Fruit fly (Drosophila melanogaster) whole organism, wandering third instar larva: ENCODE results near the gene rdgB.

Experiments
- Abd-B ChIP-seq: fragments of >200 bp; optimal IDR thresholded peaks from 2 replicates; lab custom pipeline; 2017; ENCODE audit warnings: missing biosample characterization, missing genetic modification characterization
- CG32264 ChIP-seq: fragments of 200-800 bp; sonication (Bioruptor generic); optimal IDR thresholded peaks from 2 replicates; lab custom pipeline; 2016; ENCODE audit warnings: missing biosample characterization, missing genetic modification characterization
- CG9705 ChIP-seq: fragments of 200-800 bp; sonication (Bioruptor generic); optimal IDR thresholded peaks from 2 replicates; lab custom pipeline; 2018; ENCODE audit warnings: missing biosample characterization, mild to moderate bottlenecking, missing genetic modification characterization
- CrebA ChIP-seq: fragments of 200-800 bp; sonication (Bioruptor generic); optimal IDR thresholded peaks from 2 replicates; lab custom pipeline; 2016; ENCODE audit warnings: missing biosample characterization, mild to moderate bottlenecking, missing genetic modification characterization, borderline replicate concordance
- Dfd ChIP-seq: fragments of >200 bp; optimal IDR thresholded peaks from 2 replicates; lab custom pipeline; 2017; ENCODE audit warnings: missing biosample characterization, missing genetic modification characterization
- Dif ChIP-seq: fragments of 200-275, 200-300 bp; sonication (Bioruptor generic); optimal IDR thresholded peaks from 2 replicates; lab custom pipeline; 2018; ENCODE audit warnings: missing biosample characterization, missing genetic modification characterization; ENCODE audit not compliant: partially characterized antibody
- GATAd ChIP-seq: sonication (Bioruptor generic); optimal IDR thresholded peaks from 2 replicates; lab custom pipeline; 2016; ENCODE audit warnings: missing biosample characterization, missing genetic modification characterization
- HLH106 ChIP-seq: fragments of 200-800 bp; optimal IDR thresholded peaks from 3 replicates; lab custom pipeline; 2019; ENCODE audit warnings: missing biosample characterization, mild to moderate bottlenecking, missing genetic modification characterization, moderate library complexity
- Hnf4 ChIP-seq: fragments of 200-800 bp; sonication (Bioruptor generic); optimal IDR thresholded peaks from 2 replicates; lab custom pipeline; 2016; ENCODE audit warnings: missing biosample characterization, mild to moderate bottlenecking, missing genetic modification characterization
- Hr78 ChIP-seq: fragments of >200 bp; optimal IDR thresholded peaks from 2 replicates; lab custom pipeline; 2017; ENCODE audit warnings: missing biosample characterization, missing genetic modification characterization
- Hr83 ChIP-seq: fragments of 200-300 bp; sonication (Bioruptor generic); optimal IDR thresholded peaks from 2 replicates; lab custom pipeline; 2016; ENCODE audit warnings: missing biosample characterization, mild to moderate bottlenecking, missing genetic modification characterization, moderate library complexity; ENCODE audit not compliant: poor library complexity, severe bottlenecking
- Jra ChIP-seq: sonication (Bioruptor generic); optimal IDR thresholded peaks from 2 replicates; lab custom pipeline; 2016; ENCODE audit warnings: missing biosample characterization, missing genetic modification characterization
- Mio ChIP-seq: sonication (Bioruptor generic); optimal IDR thresholded peaks from 2 replicates; lab custom pipeline; 2016; ENCODE audit warnings: missing biosample characterization, missing genetic modification characterization
- Myc ChIP-seq: fragments of >200 bp; optimal IDR thresholded peaks from 2 replicates; lab custom pipeline; 2017
- N ChIP-seq: fragments of >200 bp; optimal IDR thresholded peaks from 2 replicates; lab custom pipeline; 2018; ENCODE audit warnings: missing biosample characterization, missing external identifiers, missing genetic modification characterization
- OdsH ChIP-seq: fragments of 200-800 bp; sonication (Bioruptor generic); optimal IDR thresholded peaks from 2 replicates; lab custom pipeline; 2016; ENCODE audit warnings: missing biosample characterization, mild to moderate bottlenecking, missing genetic modification characterization
- Rel ChIP-seq, 2 experiments: fragments of 200-800 bp; sonication (Bioruptor generic) in 1 of 2; optimal IDR thresholded peaks; 2 replicates in 1 of 2; 3 replicates in 1 of 2; lab custom pipeline; 2016 to 2019; ENCODE audit warnings: mild to moderate bottlenecking in 2 of 2, missing biosample characterization in 2 of 2, missing genetic modification characterization in 2 of 2, moderate library complexity in 1 of 2
- Sp1 ChIP-seq: fragments of 200-800 bp; sonication (Bioruptor generic); optimal IDR thresholded peaks from 3 replicates; lab custom pipeline; 2019; ENCODE audit warnings: missing biosample characterization, mild to moderate bottlenecking, missing genetic modification characterization, moderate library complexity
- Vsx2 ChIP-seq: fragments of 200-300, 225-300 bp; sonication (Bioruptor generic); optimal IDR thresholded peaks from 2 replicates; lab custom pipeline; 2018; ENCODE audit warnings: missing biosample characterization, missing genetic modification characterization; ENCODE audit not compliant: partially characterized antibody
- br ChIP-seq: fragments of 200-800 bp; sonication (Bioruptor generic); optimal IDR thresholded peaks from 2 replicates; lab custom pipeline; 2016; ENCODE audit warnings: missing biosample characterization, missing genetic modification characterization
- brk ChIP-seq: fragments of 200-800 bp; sonication (Bioruptor generic); optimal IDR thresholded peaks from 2 replicates; lab custom pipeline; 2016; ENCODE audit warnings: missing biosample characterization, mild to moderate bottlenecking, missing genetic modification characterization
- dl ChIP-seq, 2 experiments: fragments of 175-275, 200-275 bp in 1 of 2; fragments of 200-275 bp in 1 of 2; sonication (Bioruptor generic); optimal IDR thresholded peaks; lab custom pipeline; 2018; ENCODE audit warnings: mild to moderate bottlenecking in 2 of 2, missing biosample characterization in 2 of 2, missing genetic modification characterization in 2 of 2, moderate library complexity in 2 of 2; ENCODE audit not compliant: partially characterized antibody in 2 of 2, insufficient read depth in 1 of 2
- dmrt93B ChIP-seq: fragments of 200-800 bp; sonication (Bioruptor generic); optimal IDR thresholded peaks from 2 replicates; lab custom pipeline; 2018; ENCODE audit warnings: missing biosample characterization, mild to moderate bottlenecking, missing genetic modification characterization
- dsf ChIP-seq: sonication (Bioruptor generic); optimal IDR thresholded peaks from 2 replicates; lab custom pipeline; 2016; ENCODE audit warnings: missing biosample characterization, missing genetic modification characterization, borderline replicate concordance
- ey ChIP-seq: fragments of 200-800 bp; sonication (Bioruptor generic); optimal IDR thresholded peaks from 2 replicates; lab custom pipeline; 2016; ENCODE audit warnings: missing biosample characterization, missing genetic modification characterization
- foxo ChIP-seq, 2 experiments: fragments of 200-800 bp; sonication (Bioruptor generic); optimal IDR thresholded peaks; 2 replicates in 1 of 2; 3 replicates in 1 of 2; lab custom pipeline; 2016 to 2017; ENCODE audit warnings: missing biosample characterization in 2 of 2, missing genetic modification characterization in 2 of 2
- fru ChIP-seq: fragments of 200-800 bp; sonication (Bioruptor generic); optimal IDR thresholded peaks from 3 replicates; lab custom pipeline; 2016; ENCODE audit warnings: missing biosample characterization, mild to moderate bottlenecking, missing genetic modification characterization
- h ChIP-seq: fragments of 200-800 bp; sonication (Bioruptor generic); optimal IDR thresholded peaks from 3 replicates; lab custom pipeline; 2016; ENCODE audit warnings: missing biosample characterization, mild to moderate bottlenecking, missing genetic modification characterization
- jim ChIP-seq: fragments of 175-275, 200-325 bp; sonication (Bioruptor generic); optimal IDR thresholded peaks from 2 replicates; lab custom pipeline; 2016; ENCODE audit warnings: missing biosample characterization, mild to moderate bottlenecking, missing genetic modification characterization
- lola ChIP-seq: fragments of >200 bp; optimal IDR thresholded peaks from 2 replicates; lab custom pipeline; 2017; ENCODE audit warnings: missing biosample characterization, missing genetic modification characterization
- pan ChIP-seq: fragments of >200 bp; optimal IDR thresholded peaks from 2 replicates; lab custom pipeline; 2017
- psq ChIP-seq: fragments of 200-800 bp; sonication (Bioruptor generic); optimal IDR thresholded peaks from 3 replicates; lab custom pipeline; 2017; ENCODE audit warnings: missing biosample characterization, mild to moderate bottlenecking, missing genetic modification characterization, moderate library complexity
- rgr ChIP-seq: fragments of 200-800 bp; sonication (Bioruptor generic); optimal IDR thresholded peaks from 3 replicates; lab custom pipeline; 2016; ENCODE audit warnings: missing biosample characterization, mild to moderate bottlenecking, missing genetic modification characterization
- sage ChIP-seq: fragments of 200-800 bp; sonication (Bioruptor generic); optimal IDR thresholded peaks from 2 replicates; lab custom pipeline; 2016; ENCODE audit warnings: missing biosample characterization, mild to moderate bottlenecking, missing genetic modification characterization
- sv ChIP-seq: fragments of 200-800 bp; sonication (Bioruptor generic); optimal IDR thresholded peaks from 3 replicates; lab custom pipeline; 2016; ENCODE audit warnings: missing biosample characterization, missing genetic modification characterization
- tai ChIP-seq: sonication (Bioruptor generic); optimal IDR thresholded peaks from 2 replicates; lab custom pipeline; 2016; ENCODE audit warnings: missing biosample characterization, missing genetic modification characterization
- usp ChIP-seq: fragments of >200 bp; optimal IDR thresholded peaks from 2 replicates; lab custom pipeline; 2017; ENCODE audit warnings: missing biosample characterization, missing genetic modification characterization
- woc ChIP-seq: sonication (Bioruptor generic); optimal IDR thresholded peaks from 2 replicates; lab custom pipeline; 2016; ENCODE audit warnings: missing biosample characterization, mild to moderate bottlenecking, missing genetic modification characterization

Gene rdgB

dm6 chrX:13754476-13754875 is 8.1 kb upstream of the rdgB start:
- TF ChIP-seq br: peak; percentile 38
- TF ChIP-seq CG32264: peak; percentile 3
- peak; percentile 46 for TF ChIP-seq ey
- TF ChIP-seq CrebA (GFP tag; lab: Kevin White, UChicago): no peak
- TF ChIP-seq tai (GFP tag; lab: Kevin White, UChicago): no peak
- TF ChIP-seq Hr78 (GFP tag; lab: Kevin White, UChicago): no peak
- peak; percentile 49 for TF ChIP-seq Sp1 (GFP tag; lab: Kevin White, UChicago)
- no peak for TF ChIP-seq Vsx2 (GFP tag; lab: Kevin White, UChicago)
- TF ChIP-seq lola (GFP tag; lab: Kevin White, UChicago): no peak
- TF ChIP-seq brk: no peak
- peak; percentile 66 for TF ChIP-seq h (GFP tag; lab: Kevin White, UChicago)
- TF ChIP-seq pan (lab: Kevin White, UChicago): no peak
- TF ChIP-seq foxo (GFP tag; optimal IDR thresholded peaks at IDR 0.05; lab: Kevin White, UChicago): peak in 1 of 2 experiments; percentile 64
- peak; percentile 50 for TF ChIP-seq woc (GFP tag; lab: Kevin White, UChicago)
- TF ChIP-seq Dif (GFP tag; lab: Kevin White, UChicago): no peak
- peak; percentile 46 for TF ChIP-seq OdsH
- TF ChIP-seq Hnf4: peak; percentile 34
- no peak for TF ChIP-seq GATAd
- no peak for TF ChIP-seq N
- TF ChIP-seq Abd-B (GFP tag; lab: Kevin White, UChicago): no peak
- TF ChIP-seq rgr (GFP tag; lab: Kevin White, UChicago): peak; percentile 55
- peak; percentile 38 for TF ChIP-seq fru (GFP tag; lab: Kevin White, UChicago)
- TF ChIP-seq sage (GFP tag; lab: Kevin White, UChicago): peak; percentile 46
- no peak for TF ChIP-seq jim (GFP tag; lab: Kevin White, UChicago)
- peak; percentile 25 for TF ChIP-seq Rel (GFP tag; optimal IDR thresholded peaks at IDR 0.05; lab: Kevin White, UChicago)
- TF ChIP-seq Rel (tag; optimal IDR thresholded peaks at IDR 0.05; lab: Kevin White, UChicago): no peak
- TF ChIP-seq dl (GFP tag; optimal IDR thresholded peaks at IDR 0.05; lab: Kevin White, UChicago; ENCODE audit: insufficient read depth in 1 of 2, partially characterized antibody in 2 of 2): no peak
- TF ChIP-seq Myc (lab: Kevin White, UChicago): no peak
- TF ChIP-seq psq: peak; percentile 95
- TF ChIP-seq, all 38 proteins: peak for 14

dm6 chrX:13755152-13755557 is 7.4 kb upstream of the rdgB start, which contains the start of gene Pdcd4:
TSS of gene Pdcd4 (minus strand) at chrX:13755406.
- TF ChIP-seq CG9705: no peak
- no peak for TF ChIP-seq Rel (GFP tag; optimal IDR thresholded peaks at IDR 0.05; lab: Kevin White, UChicago)
- peak; percentile 97 for TF ChIP-seq Rel (tag; optimal IDR thresholded peaks at IDR 0.05; lab: Kevin White, UChicago)
- peak; percentile 15 for TF ChIP-seq rgr (GFP tag; lab: Kevin White, UChicago)
- TF ChIP-seq Hr78 (GFP tag; lab: Kevin White, UChicago): no peak
- TF ChIP-seq br: peak; percentile 31
- no peak for TF ChIP-seq HLH106 (tag; lab: Kevin White, UChicago)
- TF ChIP-seq N: no peak
- TF ChIP-seq Dif (GFP tag; lab: Kevin White, UChicago): peak; percentile 8
- no peak for TF ChIP-seq Myc (lab: Kevin White, UChicago)
- peak; percentile 11 for TF ChIP-seq h (GFP tag; lab: Kevin White, UChicago)
- no peak for TF ChIP-seq Vsx2 (GFP tag; lab: Kevin White, UChicago)
- TF ChIP-seq Sp1 (GFP tag; lab: Kevin White, UChicago): peak; percentile 45
- TF ChIP-seq sage (GFP tag; lab: Kevin White, UChicago): no peak
- peak; percentile 10 for TF ChIP-seq fru (GFP tag; lab: Kevin White, UChicago)
- no peak for TF ChIP-seq dl (GFP tag; optimal IDR thresholded peaks at IDR 0.05; lab: Kevin White, UChicago; ENCODE audit: insufficient read depth in 1 of 2, partially characterized antibody in 2 of 2)
- TF ChIP-seq sv (GFP tag; lab: Kevin White, UChicago): no peak
- no peak for TF ChIP-seq foxo (GFP tag; optimal IDR thresholded peaks at IDR 0.05; lab: Kevin White, UChicago)

- no peak for TF ChIP-seq dsf (GFP tag; lab: Kevin White, UChicago)
- TF ChIP-seq Rel (GFP tag; optimal IDR thresholded peaks at IDR 0.05; lab: Kevin White, UChicago): no peak
- TF ChIP-seq Rel (tag; optimal IDR thresholded peaks at IDR 0.05; lab: Kevin White, UChicago): peak; percentile 38
- TF ChIP-seq lola (GFP tag; lab: Kevin White, UChicago): no peak
- peak; percentile 49 for TF ChIP-seq Hr83 (GFP tag; lab: Kevin White, UChicago)
- TF ChIP-seq h (GFP tag; lab: Kevin White, UChicago): peak; percentile 46
- no peak for TF ChIP-seq Dfd
- TF ChIP-seq Jra (GFP tag; lab: Kevin White, UChicago): peak; percentile 0
- no peak for TF ChIP-seq Dif (GFP tag; lab: Kevin White, UChicago)
- TF ChIP-seq N: no peak
- TF ChIP-seq sv (GFP tag; lab: Kevin White, UChicago): peak; percentile 26
- no peak for TF ChIP-seq Mio (GFP tag; lab: Kevin White, UChicago)
- no peak for TF ChIP-seq dmrt93B (GFP tag; lab: Kevin White, UChicago)
- TF ChIP-seq rgr (GFP tag; lab: Kevin White, UChicago): peak; percentile 44
- no peak for TF ChIP-seq br
- TF ChIP-seq Hr78 (GFP tag; lab: Kevin White, UChicago): no peak
- TF ChIP-seq Abd-B (GFP tag; lab: Kevin White, UChicago): no peak
- no peak for TF ChIP-seq usp
- no peak for TF ChIP-seq sage (GFP tag; lab: Kevin White, UChicago)
- TF ChIP-seq GATAd: no peak
- peak; percentile 25 for TF ChIP-seq brk
- peak; percentile 56 for TF ChIP-seq HLH106 (tag; lab: Kevin White, UChicago)
- peak; percentile 39 for TF ChIP-seq psq
- peak; percentile 14 for TF ChIP-seq ey
- no peak for TF ChIP-seq CrebA (GFP tag; lab: Kevin White, UChicago)
- TF ChIP-seq Myc (lab: Kevin White, UChicago): no peak
- peak; percentile 9 for TF ChIP-seq Hnf4
- no peak for TF ChIP-seq tai (GFP tag; lab: Kevin White, UChicago)
- TF ChIP-seq woc (GFP tag; lab: Kevin White, UChicago): peak; percentile 41
- peak; percentile 19 for TF ChIP-seq CG9705
- TF ChIP-seq Vsx2 (GFP tag; lab: Kevin White, UChicago): no peak
- TF ChIP-seq Sp1 (GFP tag; lab: Kevin White, UChicago): peak; percentile 34
- no peak for TF ChIP-seq pan (lab: Kevin White, UChicago)
Measured at dm6 chrX:13756776-13757312, 5.7 kb upstream of the rdgB start, which contains the start of the genes CG32625 and Rtc1. TSS of gene CG32625 (minus strand) at chrX:13756826. TSS of gene Rtc1 (plus strand) at chrX:13757179.
